Worm (Caenorhabditis elegans) whole organism, L3 larva: Measurements from ENCODE around the gene R09E10.13.

Source experiments
- R02D3.7 ChIP-seq: fragments of 150-350 bp; optimal IDR thresholded peaks from 2 replicates; lab custom pipeline; 2014; ENCODE audit warnings: missing biosample characterization, missing genetic modification characterization
- ama-1 ChIP-seq: fragments of 150-350 bp; optimal IDR thresholded peaks from 2 replicates; lab custom pipeline; 2018
- ceh-16 ChIP-seq: sonication (generic microtip); optimal IDR thresholded peaks from 2 replicates; lab custom pipeline; 2017; ENCODE audit warnings: missing biosample characterization, missing genetic modification characterization
- ceh-9 ChIP-seq: sonication (generic microtip); optimal IDR thresholded peaks from 2 replicates; lab custom pipeline; 2018; ENCODE audit warnings: missing biosample characterization, missing genetic modification characterization
- daf-12 ChIP-seq: fragments of 150-350 bp; optimal IDR thresholded peaks from 2 replicates; lab custom pipeline; 2014; ENCODE audit warnings: missing biosample characterization, missing genetic modification reagents, missing genetic modification characterization
- egl-27 ChIP-seq: sonication (generic microtip); optimal IDR thresholded peaks from 4 replicates; lab custom pipeline; 2017; ENCODE audit warnings: missing biosample characterization, missing genetic modification reagents, missing genetic modification characterization
- egl-5 ChIP-seq: fragments of 150-350 bp; optimal IDR thresholded peaks from 2 replicates; lab custom pipeline; 2017; ENCODE audit warnings: missing biosample characterization, missing genetic modification reagents, missing genetic modification characterization, inconsistent platforms
- elt-2 ChIP-seq: sonication (generic microtip); optimal IDR thresholded peaks from 2 replicates; lab custom pipeline; 2016; ENCODE audit warnings: missing genetic modification reagents, mild to moderate bottlenecking, missing genetic modification characterization, missing compliant biosample characterization
- elt-3 ChIP-seq, 3 experiments: fragments of 150-350 bp in 1 of 3; sonication (generic microtip) in 2 of 3; optimal IDR thresholded peaks; 2 replicates in 2 of 3; 4 replicates in 1 of 3; lab custom pipeline; 2014 to 2017; ENCODE audit warnings: missing biosample characterization in 3 of 3, missing genetic modification characterization in 3 of 3
- eor-1 ChIP-seq, 2 experiments: fragments of 150-350 bp; optimal IDR thresholded peaks; 2 replicates each; lab custom pipeline; 2014 to 2018; ENCODE audit warnings: missing biosample characterization in 2 of 2, missing genetic modification characterization in 2 of 2
- fkh-10 ChIP-seq: sonication (generic microtip); optimal IDR thresholded peaks from 2 replicates; lab custom pipeline; 2017; ENCODE audit warnings: missing biosample characterization, missing genetic modification reagents, missing genetic modification characterization
- fkh-2 ChIP-seq: fragments of 150-350 bp; optimal IDR thresholded peaks from 2 replicates; lab custom pipeline; 2014; ENCODE audit warnings: missing biosample characterization, missing genetic modification reagents, missing genetic modification characterization
- fos-1 ChIP-seq: fragments of 150-350 bp; optimal IDR thresholded peaks from 2 replicates; lab custom pipeline; 2014; ENCODE audit warnings: missing biosample characterization, missing genetic modification characterization
- jun-1 ChIP-seq: fragments of 150-350 bp; optimal IDR thresholded peaks from 2 replicates; lab custom pipeline; 2014; ENCODE audit warnings: missing biosample characterization, missing genetic modification reagents, missing genetic modification characterization
- lin-15B ChIP-seq: fragments of 150-350 bp; optimal IDR thresholded peaks from 2 replicates; lab custom pipeline; 2014; ENCODE audit warnings: missing biosample characterization, missing genetic modification characterization
- lin-39 ChIP-seq: fragments of 150-350 bp; optimal IDR thresholded peaks from 2 replicates; lab custom pipeline; 2018; ENCODE audit warnings: missing biosample characterization, missing genetic modification reagents, missing genetic modification characterization
- lsy-12 ChIP-seq: sonication (generic microtip); optimal IDR thresholded peaks from 2 replicates; lab custom pipeline; 2016; ENCODE audit warnings: mild to moderate bottlenecking, missing genetic modification characterization, missing compliant biosample characterization
- mdl-1 ChIP-seq: fragments of 150-350 bp; optimal IDR thresholded peaks from 2 replicates; lab custom pipeline; 2014; ENCODE audit warnings: missing biosample characterization, missing genetic modification characterization
- mml-1 ChIP-seq: fragments of 150-350 bp; sonication (generic microtip); optimal IDR thresholded peaks from 3 replicates; lab custom pipeline; 2014; ENCODE audit warnings: missing biosample characterization, missing genetic modification characterization
- nhr-11 ChIP-seq: fragments of 150-350 bp; optimal IDR thresholded peaks from 2 replicates; lab custom pipeline; 2014; ENCODE audit warnings: missing biosample characterization, missing genetic modification characterization
- nhr-237 ChIP-seq: fragments of 150-350 bp; optimal IDR thresholded peaks from 2 replicates; lab custom pipeline; 2014; ENCODE audit warnings: missing biosample characterization, missing genetic modification characterization
- nhr-25 ChIP-seq: sonication (generic microtip); optimal IDR thresholded peaks from 2 replicates; lab custom pipeline; 2017; ENCODE audit warnings: missing biosample characterization, missing genetic modification characterization
- nhr-28 ChIP-seq: fragments of 150-350 bp; optimal IDR thresholded peaks from 2 replicates; lab custom pipeline; 2014; ENCODE audit warnings: missing biosample characterization, missing genetic modification characterization
- nhr-43 ChIP-seq: sonication (generic microtip); optimal IDR thresholded peaks from 2 replicates; lab custom pipeline; 2016; ENCODE audit warnings: mild to moderate bottlenecking, missing genetic modification characterization, missing compliant biosample characterization; ENCODE audit not compliant: poor library complexity, severe bottlenecking
- nhr-67 ChIP-seq: fragments of 150-350 bp; optimal IDR thresholded peaks from 2 replicates; lab custom pipeline; 2014; ENCODE audit warnings: missing biosample characterization, missing genetic modification characterization
- nhr-76 ChIP-seq: fragments of 150-350 bp; sonication (generic microtip); optimal IDR thresholded peaks from 5 replicates; lab custom pipeline; 2014; ENCODE audit warnings: missing biosample characterization, missing genetic modification characterization
- pha-4 ChIP-seq: fragments of 150-350 bp; optimal IDR thresholded peaks from 2 replicates; lab custom pipeline; 2014; ENCODE audit warnings: missing biosample characterization, missing genetic modification reagents, missing genetic modification characterization
- pqm-1 ChIP-seq: fragments of 150-350 bp; optimal IDR thresholded peaks from 2 replicates; lab custom pipeline; 2017; ENCODE audit warnings: missing biosample characterization, missing genetic modification characterization, inconsistent platforms
- sea-2 ChIP-seq: fragments of 150-350 bp; sonication (generic microtip); optimal IDR thresholded peaks from 4 replicates; lab custom pipeline; 2014; ENCODE audit warnings: missing biosample characterization, missing genetic modification reagents, missing genetic modification characterization
- skn-1 ChIP-seq: fragments of 150-350 bp; optimal IDR thresholded peaks from 2 replicates; lab custom pipeline; 2014; ENCODE audit warnings: missing biosample characterization, missing genetic modification characterization
- tbx-2 ChIP-seq: sonication (generic microtip); optimal IDR thresholded peaks from 2 replicates; lab custom pipeline; 2016; ENCODE audit warnings: mild to moderate bottlenecking, missing genetic modification characterization, missing compliant biosample characterization
- unc-39 ChIP-seq: sonication (generic microtip); optimal IDR thresholded peaks from 4 replicates; lab custom pipeline; 2017; ENCODE audit warnings: missing biosample characterization, missing genetic modification characterization
- zag-1 ChIP-seq: fragments of 150-350 bp; optimal IDR thresholded peaks from 2 replicates; lab custom pipeline; 2014; ENCODE audit warnings: missing biosample characterization, missing genetic modification characterization
- ztf-11 ChIP-seq: fragments of 150-350 bp; optimal IDR thresholded peaks from 2 replicates; lab custom pipeline; 2014; ENCODE audit warnings: missing biosample characterization, missing genetic modification characterization
- ztf-4 ChIP-seq: fragments of 150-350 bp; optimal IDR thresholded peaks from 2 replicates; lab custom pipeline; 2014; ENCODE audit warnings: missing biosample characterization, missing genetic modification characterization

The R09E10.13 gene

DNA sequence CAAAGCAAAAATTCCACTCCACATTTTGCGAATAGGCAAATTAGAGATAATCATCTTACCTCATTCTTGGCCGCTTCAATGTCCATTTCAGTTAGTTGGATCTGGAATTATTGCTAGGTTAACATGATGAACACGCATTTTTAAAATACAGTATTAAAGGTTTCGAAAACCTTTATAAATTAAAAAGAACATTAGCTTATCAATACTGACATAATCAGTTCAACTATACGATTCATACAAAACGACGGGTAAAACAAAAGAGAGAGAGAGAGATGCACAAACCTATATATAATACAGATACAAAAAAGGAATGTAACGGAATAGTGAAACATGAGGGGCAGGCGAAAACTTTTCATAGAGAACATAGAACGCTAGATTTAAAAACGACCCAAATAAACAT is 13.5 kb downstream of the R09E10.13 start, which contains the start of gene thk-1:
Gene thk-1, minus strand, starts transcription at position 101 of the 400 bp plus-strand sequence.
- TF ChIP-seq pqm-1 (tag; lab: Kevin White, UChicago): peak; percentile 15
- TF ChIP-seq pha-4 (tag; lab: Kevin White, UChicago): no peak
- peak; percentile 42 for TF ChIP-seq elt-2 (tag; lab: Kevin White, UChicago)

DNA sequence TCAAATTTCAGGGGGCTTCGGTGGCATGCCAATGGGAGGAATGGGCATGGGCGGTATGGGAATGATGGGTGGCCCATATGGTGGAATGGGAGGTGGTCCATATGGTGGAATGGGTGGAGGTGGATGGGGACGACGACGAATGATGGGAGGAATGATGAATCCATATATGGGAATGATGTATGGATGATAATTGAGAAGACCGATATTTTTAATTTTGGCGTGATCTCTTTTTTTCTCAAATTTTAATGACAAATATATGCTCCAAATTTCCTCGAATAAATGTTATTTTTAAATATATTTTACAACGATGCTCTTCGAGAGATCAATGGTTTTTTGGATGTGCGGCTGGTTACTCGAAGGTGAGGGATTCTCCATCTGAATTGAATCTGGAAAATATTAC is 17.2 kb downstream of the R09E10.13 start, which contains the start of gene Y43C5A.4:
Gene Y43C5A.4, plus strand, starts transcription at position 301 of the 400 bp plus-strand sequence.
- TF ChIP-seq ztf-4 (tag; lab: Kevin White, UChicago) (no peak), egl-27 (tag; lab: Kevin White, UChicago) (no peak), eor-1 (tag; optimal IDR thresholded peaks at IDR 0.05; lab: Kevin White, UChicago) (no peak), elt-2 (tag; lab: Kevin White, UChicago) (no peak), nhr-11 (tag; lab: Kevin White, UChicago) (no peak), fkh-2 (no peak), mdl-1 (no peak), nhr-43 (tag; lab: Kevin White, UChicago) (no peak), pha-4 (tag; lab: Kevin White, UChicago) (no peak), ceh-9 (no peak), unc-39 (tag; lab: Kevin White, UChicago) (no peak), lsy-12 (tag; lab: Kevin White, UChicago) (no peak), ceh-16 (tag; lab: Kevin White, UChicago) (no peak), nhr-76 (no peak), zag-1 (tag; lab: Kevin White, UChicago) (no peak), nhr-28 (tag; lab: Kevin White, UChicago) (no peak), jun-1 (tag; lab: Kevin White, UChicago) (no peak), nhr-25 (no peak), fos-1 (tag; lab: Kevin White, UChicago) (no peak)

DNA sequence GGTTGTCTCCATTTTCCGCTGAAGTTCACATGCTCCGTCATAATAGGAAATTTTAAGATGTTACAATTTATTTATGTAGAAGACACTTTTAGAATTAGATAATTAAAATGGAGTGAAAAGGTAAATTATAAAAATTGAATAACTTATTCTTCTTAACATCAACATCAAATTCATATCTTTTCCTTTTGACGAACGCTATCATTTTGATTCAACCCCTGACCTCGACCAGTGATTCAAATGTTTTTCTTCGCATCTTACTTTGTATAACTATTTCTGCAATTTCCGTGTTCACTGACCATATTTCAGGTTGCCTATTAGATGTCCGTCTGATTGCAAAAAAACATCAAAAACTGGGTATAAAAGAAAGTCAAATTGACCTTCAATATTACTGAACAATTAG is 18.0 kb downstream of the R09E10.13 start, which contains the start of gene Y43C5A.7:
Gene Y43C5A.7, plus strand, starts transcription at position 301 of the 400 bp plus-strand sequence.
- TF ChIP-seq skn-1 (tag; lab: Kevin White, UChicago) (no peak), lsy-12 (tag; lab: Kevin White, UChicago) (no peak), egl-5 (no peak), ztf-4 (tag; lab: Kevin White, UChicago) (no peak), mml-1 (tag; lab: Kevin White, UChicago) (no peak), nhr-67 (tag; lab: Kevin White, UChicago) (no peak), daf-12 (tag; lab: Kevin White, UChicago) (no peak), elt-2 (tag; lab: Kevin White, UChicago) (no peak), fos-1 (tag; lab: Kevin White, UChicago) (no peak), nhr-11 (tag; lab: Kevin White, UChicago) (no peak), eor-1 (tag; optimal IDR thresholded peaks at IDR 0.05; lab: Kevin White, UChicago) (no peak), zag-1 (tag; lab: Kevin White, UChicago) (no peak), egl-27 (tag; lab: Kevin White, UChicago) (no peak), nhr-237 (tag; lab: Kevin White, UChicago) (no peak), R02D3.7 (tag; lab: Kevin White, UChicago) (no peak), elt-3 (tag; optimal IDR thresholded peaks at IDR 0.05; lab: Kevin White, UChicago) (no peak)

DNA sequence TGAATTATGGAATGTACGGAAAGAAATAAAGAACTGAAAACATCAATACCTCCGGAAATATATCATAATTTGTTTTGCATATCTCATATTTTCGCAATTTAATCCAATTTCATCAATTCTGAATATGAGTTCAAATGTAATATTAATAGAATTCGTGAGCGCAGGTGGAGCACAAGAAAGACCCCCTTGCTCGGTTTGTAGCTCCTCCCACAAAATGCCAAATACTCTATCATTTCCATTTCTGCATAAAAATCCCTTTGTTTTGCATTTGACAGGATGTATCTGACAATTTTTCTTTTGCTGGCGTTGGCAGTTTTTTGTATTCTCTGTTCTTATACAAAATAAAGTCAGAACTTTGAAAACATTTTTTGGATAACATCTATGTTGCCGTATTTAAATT is 19.9 kb downstream of the R09E10.13 start:
- TF ChIP-seq sea-2 (GFP tag; lab: Kevin White, UChicago) (no peak), lin-39 (tag; lab: Kevin White, UChicago) (no peak), ztf-11 (no peak), ama-1 (lab: Kevin White, UChicago) (no peak), tbx-2 (tag; lab: Kevin White, UChicago) (no peak), jun-1 (tag; lab: Kevin White, UChicago) (no peak), fkh-10 (GFP tag; lab: Kevin White, UChicago) (no peak), ztf-4 (tag; lab: Kevin White, UChicago) (no peak), nhr-67 (tag; lab: Kevin White, UChicago) (no peak), elt-3 (tag; optimal IDR thresholded peaks at IDR 0.05; lab: Kevin White, UChicago) (no peak), lin-15B (no peak)
